Worm (Caenorhabditis elegans): Measurements from ENCODE around the gene C15B12.9.

C15B12.9 gene

ce11 chrX:6510627-6511026, 42.0 kb downstream of the C15B12.9 start, which contains the start of gene ttr-36:
Gene ttr-36 (plus strand): TSS chrX:6510927.
- TF ChIP-seq eor-1 (tag; optimal IDR thresholded peaks at IDR 0.05) (no peak), nhr-237 (tag; optimal IDR thresholded peaks at IDR 0.05) (no peak), elt-1 (tag; optimal IDR thresholded peaks at IDR 0.05) (no peak), ceh-28 (tag; optimal IDR thresholded peaks at IDR 0.05) (no peak), nhr-12 (tag; optimal IDR thresholded peaks at IDR 0.05) (no peak), ZK546.5 (tag; optimal IDR thresholded peaks at IDR 0.05) (no peak), daf-12 (tag; optimal IDR thresholded peaks at IDR 0.05) (no peak), nhr-76 (tag; optimal IDR thresholded peaks at IDR 0.05) (no peak), elt-2 (tag; optimal IDR thresholded peaks at IDR 0.05) (no peak), nhr-28 (tag; optimal IDR thresholded peaks at IDR 0.05) (no peak), sea-2 (GFP tag; optimal IDR thresholded peaks at IDR 0.05) (no peak), mdl-1 (tag; optimal IDR thresholded peaks at IDR 0.05) (no peak), hmg-11 (tag; optimal IDR thresholded peaks at IDR 0.05) (no peak), nhr-43 (tag; optimal IDR thresholded peaks at IDR 0.05; ENCODE audit: poor library complexity, severe bottlenecking) (no peak)

- TF ChIP-seq fkh-10 (GFP tag; optimal IDR thresholded peaks at IDR 0.05) (no peak), ZK546.5 (tag; optimal IDR thresholded peaks at IDR 0.05) (no peak), egl-27 (tag; optimal IDR thresholded peaks at IDR 0.05) (no peak), nhr-237 (tag; optimal IDR thresholded peaks at IDR 0.05) (no peak), ztf-11 (tag; optimal IDR thresholded peaks at IDR 0.05) (no peak), jun-1 (tag; optimal IDR thresholded peaks at IDR 0.05) (no peak), zag-1 (tag; optimal IDR thresholded peaks at IDR 0.05) (no peak), snpc-4 (tag; optimal IDR thresholded peaks at IDR 0.05) (no peak), ceh-82 (tag; optimal IDR thresholded peaks at IDR 0.05) (no peak), daf-12 (tag; optimal IDR thresholded peaks at IDR 0.05) (no peak)
Observed at ce11 chrX:6511985-6512384, 43.4 kb downstream of the C15B12.9 start, which contains the start of gene ttr-35. Gene ttr-35 (plus strand): TSS chrX:6512285.

DNA sequence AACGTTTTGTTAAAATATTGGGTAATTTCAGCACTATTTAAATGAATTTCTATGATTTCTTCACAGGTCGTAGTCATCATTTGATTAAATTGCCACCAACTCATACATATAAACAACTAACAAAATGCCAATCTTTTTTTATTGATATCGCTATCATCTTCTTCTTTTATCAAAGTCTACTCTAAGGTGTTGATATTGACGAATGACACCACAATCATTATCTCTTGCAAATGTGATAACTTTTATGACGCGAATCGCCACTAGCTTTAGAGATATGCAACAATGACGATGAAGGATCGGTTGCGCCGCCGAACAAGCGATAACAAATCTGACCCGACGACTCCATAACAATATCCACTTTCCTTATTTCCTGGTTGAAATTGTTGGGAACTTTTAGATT, 45.9 kb downstream of the C15B12.9 start:
- TF ChIP-seq elt-2 (tag; optimal IDR thresholded peaks at IDR 0.05) (peak; percentile 47), elt-3 (tag; optimal IDR thresholded peaks at IDR 0.05) (peak in 1 of 3 experiments; percentile 32), nhr-23 (tag; optimal IDR thresholded peaks at IDR 0.05) (peak; percentile 61), nhr-43 (tag; optimal IDR thresholded peaks at IDR 0.05; ENCODE audit: poor library complexity, severe bottlenecking) (no peak)

DNA sequence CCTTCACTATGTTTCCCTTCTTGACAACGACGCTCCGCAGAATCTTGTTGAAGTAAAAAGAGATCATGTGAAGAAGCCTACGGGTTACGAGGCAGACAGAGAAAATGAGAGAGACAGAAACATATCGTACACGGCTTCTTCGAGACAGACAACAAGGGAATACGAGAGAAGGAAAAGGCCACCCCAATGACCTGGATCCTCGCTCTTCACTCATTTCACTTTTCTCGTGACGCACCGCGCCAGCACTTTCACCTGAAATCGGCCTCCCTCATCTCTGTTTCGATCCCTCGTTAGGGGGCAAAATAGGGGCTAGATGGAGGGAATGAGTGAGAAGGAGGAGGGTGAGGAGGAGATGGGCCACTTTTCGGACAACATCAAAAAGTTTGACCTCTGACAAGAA, 46.7 kb downstream of the C15B12.9 start:
- TF ChIP-seq hmg-11 (tag; optimal IDR thresholded peaks at IDR 0.05) (no peak), nhr-25 (tag; optimal IDR thresholded peaks at IDR 0.05) (peak; percentile 78), nhr-237 (tag; optimal IDR thresholded peaks at IDR 0.05) (no peak), unc-62 (GFP tag; optimal IDR thresholded peaks at IDR 0.05) (peak; percentile 10), elt-1 (tag; optimal IDR thresholded peaks at IDR 0.05) (no peak), nhr-43 (tag; optimal IDR thresholded peaks at IDR 0.05; ENCODE audit: poor library complexity, severe bottlenecking) (peak; percentile 28), ceh-9 (tag; optimal IDR thresholded peaks at IDR 0.05) (no peak), fkh-2 (tag; optimal IDR thresholded peaks at IDR 0.05) (no peak), lin-15B (tag; optimal IDR thresholded peaks at IDR 0.05) (no peak), nhr-28 (tag; optimal IDR thresholded peaks at IDR 0.05) (no peak), lsy-12 (tag; optimal IDR thresholded peaks at IDR 0.05) (no peak), nhr-23 (tag; optimal IDR thresholded peaks at IDR 0.05) (peak; percentile 95), ztf-4 (tag; optimal IDR thresholded peaks at IDR 0.05) (no peak), nhr-12 (tag; optimal IDR thresholded peaks at IDR 0.05) (no peak), zag-1 (tag; optimal IDR thresholded peaks at IDR 0.05) (no peak), ceh-82 (tag; optimal IDR thresholded peaks at IDR 0.05) (no peak), nhr-76 (tag; optimal IDR thresholded peaks at IDR 0.05) (no peak), sea-2 (GFP tag; optimal IDR thresholded peaks at IDR 0.05) (no peak), fos-1 (tag; optimal IDR thresholded peaks at IDR 0.05) (no peak), egl-27 (tag; optimal IDR thresholded peaks at IDR 0.05) (no peak), tbx-2 (tag; optimal IDR thresholded peaks at IDR 0.05) (no peak), ceh-16 (tag; optimal IDR thresholded peaks at IDR 0.05) (no peak), mml-1 (tag; optimal IDR thresholded peaks at IDR 0.05) (no peak), R02D3.7 (tag; optimal IDR thresholded peaks at IDR 0.05) (no peak), pha-4 (tag; optimal IDR thresholded peaks at IDR 0.05) (no peak), elt-3 (tag; optimal IDR thresholded peaks at IDR 0.05) (no peak), mdl-1 (tag; optimal IDR thresholded peaks at IDR 0.05) (no peak), ztf-11 (tag; optimal IDR thresholded peaks at IDR 0.05) (no peak), snpc-4 (tag; optimal IDR thresholded peaks at IDR 0.05) (no peak), aly-2 (tag; optimal IDR thresholded peaks at IDR 0.05) (no peak)

Data from whole organism, L3 larva.